Worm (Caenorhabditis elegans): ENCODE data around the gene F37B12.1.

F37B12.1 gene

DNA sequence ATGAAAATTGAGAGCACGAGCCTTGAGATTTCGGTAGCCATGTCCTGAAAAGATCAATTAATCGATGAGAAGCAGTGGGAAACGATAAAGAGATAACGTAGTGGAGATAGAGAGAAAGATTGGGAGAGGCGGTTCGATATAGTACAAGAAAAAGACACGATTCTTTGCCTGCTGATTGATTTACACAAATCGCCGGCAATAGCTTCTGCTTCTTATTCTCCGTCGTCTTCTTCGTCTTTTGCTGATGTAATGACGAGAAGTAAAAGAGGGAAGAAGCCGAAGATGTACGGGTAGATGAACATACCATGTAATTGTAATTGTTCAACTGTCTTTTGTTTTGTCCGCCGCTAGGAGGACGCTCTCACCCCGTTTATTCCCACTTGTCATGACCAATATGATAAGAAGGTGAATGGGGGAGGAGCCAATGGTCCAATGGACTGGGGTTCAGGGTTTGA, at the start of gene F37B12.1:
TSS of gene F37B12.1 (minus strand) at position 51 of the 455 bp plus-strand sequence.
- TF ChIP-seq F26F4.8 (GFP tag; conservative IDR thresholded peaks at IDR 0.05) (no peak), mdl-1 (tag; optimal IDR thresholded peaks at IDR 0.05) (peak in 1 of 2 experiments; percentile 15), aha-1 (tag) (peak; percentile 97)

ce11 chrII:9078351-9078750, 49.3 kb upstream of the F37B12.1 start:
- no peak for TF ChIP-seq ZK337.2 (GFP tag; IDR thresholded peaks at IDR 0.05)
- TF ChIP-seq nhr-77 (tag; optimal IDR thresholded peaks at IDR 0.05) = no peak
- peak; percentile 67 for TF ChIP-seq hlh-11 (tag; optimal IDR thresholded peaks at IDR 0.05)
- no peak for TF ChIP-seq snpc-1.2 (GFP tag; IDR thresholded peaks at IDR 0.05)
- peak in 1 of 2 experiments; percentile 97 for TF ChIP-seq unc-62 (GFP tag; optimal IDR thresholded peaks at IDR 0.05 in 1 of 2)
- no peak for TF ChIP-seq unc-62 (tag; optimal IDR thresholded peaks at IDR 0.05)
- TF ChIP-seq T26A8.4 (GFP tag; IDR thresholded peaks at IDR 0.05) = no peak
- TF ChIP-seq egl-27 (tag; optimal IDR thresholded peaks at IDR 0.05) = no peak
- no peak for TF ChIP-seq T20F7.1 (GFP tag; optimal IDR thresholded peaks at IDR 0.05)
- no peak for TF ChIP-seq mxl-3 (GFP tag; optimal IDR thresholded peaks at IDR 0.05)
- TF ChIP-seq mdl-1 (tag; optimal IDR thresholded peaks at IDR 0.05) = no peak
- no peak for TF ChIP-seq F26F4.8 (GFP tag; conservative IDR thresholded peaks at IDR 0.05)
- no peak for TF ChIP-seq lin-39 (tag; optimal IDR thresholded peaks at IDR 0.05)
- TF ChIP-seq Y75B8A.6 (GFP tag; IDR thresholded peaks at IDR 0.05) = no peak
- TF ChIP-seq hif-1 (tag; optimal IDR thresholded peaks at IDR 0.05) = no peak
- no peak for TF ChIP-seq dpl-1 (GFP tag; optimal IDR thresholded peaks at IDR 0.05)
- TF ChIP-seq dmd-8 (GFP tag; IDR thresholded peaks at IDR 0.05) = no peak
- no peak for TF ChIP-seq lsy-2 (tag; optimal IDR thresholded peaks at IDR 0.05)
- no peak for TF ChIP-seq lin-13 (GFP tag; optimal IDR thresholded peaks at IDR 0.05)
- TF ChIP-seq attf-4 (tag; optimal IDR thresholded peaks at IDR 0.05) = no peak
- TF ChIP-seq spr-1 (tag; optimal IDR thresholded peaks at IDR 0.05) = no peak
- TF ChIP-seq daf-16 (GFP tag; optimal IDR thresholded peaks at IDR 0.05) = peak in 1 of 2 experiments; percentile 91
- no peak for TF ChIP-seq daf-16 (tag; optimal IDR thresholded peaks at IDR 0.05)
- TF ChIP-seq dmd-9 (GFP tag; IDR thresholded peaks at IDR 0.05) = no peak
- TF ChIP-seq ceh-82 (tag; optimal IDR thresholded peaks at IDR 0.05) = no peak
- peak; percentile 24 for TF ChIP-seq nhr-11 (tag; optimal IDR thresholded peaks at IDR 0.05)

ce11 chrII:9076098-9076879, 47.2 kb upstream of the F37B12.1 start:
- TF ChIP-seq arid-1 (GFP tag; conservative IDR thresholded peaks at IDR 0.05) (no peak), aha-1 (tag) (peak; percentile 92), ces-1 (GFP tag; optimal IDR thresholded peaks at IDR 0.05) (no peak), mdl-1 (tag; optimal IDR thresholded peaks at IDR 0.05) (peak in 1 of 2 experiments; percentile 9), hlh-30 (tag; optimal IDR thresholded peaks at IDR 0.05; ENCODE audit: insufficient read depth) (peak; percentile 53), pqm-1 (tag; optimal IDR thresholded peaks at IDR 0.05) (peak; percentile 57), lsy-2 (tag; optimal IDR thresholded peaks at IDR 0.05) (no peak), nhr-28 (tag; optimal IDR thresholded peaks at IDR 0.05) (peak; percentile 13), mxl-3 (GFP tag; optimal IDR thresholded peaks at IDR 0.05) (peak; percentile 73), lin-1 (GFP tag; IDR thresholded peaks at IDR 0.05) (no peak), unc-62 (GFP tag; optimal IDR thresholded peaks at IDR 0.05 in 1 of 2) (no peak), unc-62 (tag; optimal IDR thresholded peaks at IDR 0.05) (no peak), dmd-6 (GFP tag; IDR thresholded peaks at IDR 0.05) (peak; percentile 35), lin-39 (tag; optimal IDR thresholded peaks at IDR 0.05) (no peak)

ce11 chrII:9074492-9074891, 45.4 kb upstream of the F37B12.1 start:
- TF ChIP-seq nhr-41 (GFP tag; IDR thresholded peaks at IDR 0.05) (no peak), lin-1 (GFP tag; IDR thresholded peaks at IDR 0.05) (no peak), daf-16 (GFP tag; optimal IDR thresholded peaks at IDR 0.05) (no peak), daf-16 (tag; optimal IDR thresholded peaks at IDR 0.05) (no peak), lir-3 (tag; optimal IDR thresholded peaks at IDR 0.05) (no peak), unc-62 (GFP tag; optimal IDR thresholded peaks at IDR 0.05 in 1 of 2) (peak in 1 of 2 experiments; percentile 97), unc-62 (tag; optimal IDR thresholded peaks at IDR 0.05) (no peak), gei-8 (GFP tag; optimal IDR thresholded peaks at IDR 0.05) (no peak), nhr-11 (tag; optimal IDR thresholded peaks at IDR 0.05) (no peak)
